Fruit fly (Drosophila melanogaster) whole organism, embryonic: ENCODE measurements around the gene CG32483.

ENCODE experiments used
- Asciz ChIP-seq: fragments of 200-800 bp; sonication (Bioruptor generic); optimal IDR thresholded peaks from 2 replicates; lab custom pipeline; 2017; ENCODE audit warnings: missing biosample characterization, mild to moderate bottlenecking, missing genetic modification characterization, missing genetic modification reagents
- CG10654 ChIP-seq: fragments of 200-800 bp; sonication (Bioruptor generic); optimal IDR thresholded peaks from 2 replicates; lab custom pipeline; 2016; ENCODE audit warnings: missing biosample characterization, missing genetic modification characterization
- CG11456 ChIP-seq: fragments of 200-800 bp; sonication (Bioruptor generic); IDR thresholded peaks from 3 replicates; pipeline ENCODE4 v1.3.6; 2022; ENCODE audit warnings: missing biosample characterization, missing genetic modification characterization
- CG11695 ChIP-seq: fragments of 200-800 bp; sonication (Bioruptor generic); IDR thresholded peaks from 3 replicates; pipeline ENCODE4 v1.3.6; 2022; ENCODE audit warnings: missing biosample characterization, missing genetic modification characterization
- CG12769 ChIP-seq: fragments of 200-800 bp; sonication (Bioruptor generic); optimal IDR thresholded peaks from 2 replicates; lab custom pipeline; 2019; ENCODE audit warnings: missing biosample characterization, mild to moderate bottlenecking, missing genetic modification characterization, moderate library complexity
- CG13775 ChIP-seq: fragments of 200-800 bp; sonication (Bioruptor generic); optimal IDR thresholded peaks from 3 replicates; lab custom pipeline; 2017; ENCODE audit warnings: missing biosample characterization, mild to moderate bottlenecking, missing genetic modification characterization
- CG14667 ChIP-seq: fragments of 200-800 bp; sonication (Bioruptor generic); IDR thresholded peaks from 2 replicates; pipeline ENCODE4 v1.3.6; 2022; ENCODE audit warnings: missing biosample characterization, missing genetic modification characterization
- CG16815 ChIP-seq: fragments of 200-800 bp; sonication (Bioruptor generic); optimal IDR thresholded peaks from 3 replicates; lab custom pipeline; 2017; ENCODE audit warnings: missing biosample characterization, mild to moderate bottlenecking, missing genetic modification characterization
- CG17359 ChIP-seq: fragments of 200-800 bp; sonication (Bioruptor generic); optimal IDR thresholded peaks from 3 replicates; lab custom pipeline; 2018; ENCODE audit warnings: missing biosample characterization, mild to moderate bottlenecking, missing genetic modification characterization, moderate library complexity
- CG18476 ChIP-seq: fragments of 200-800 bp; sonication (Bioruptor generic); optimal IDR thresholded peaks from 2 replicates; lab custom pipeline; 2016; ENCODE audit warnings: missing biosample characterization, mild to moderate bottlenecking, missing genetic modification characterization
- CG2202 ChIP-seq: fragments of 200-800 bp; sonication (Bioruptor generic); optimal IDR thresholded peaks from 2 replicates; lab custom pipeline; 2018; ENCODE audit warnings: missing biosample characterization, mild to moderate bottlenecking, missing genetic modification characterization
- CG2712 ChIP-seq: fragments of 200-800 bp; optimal IDR thresholded peaks from 3 replicates; lab custom pipeline; 2019; ENCODE audit warnings: missing biosample characterization, mild to moderate bottlenecking, missing genetic modification characterization, moderate library complexity
- CG31441 ChIP-seq: fragments of 200-800 bp; sonication (Bioruptor generic); IDR thresholded peaks from 2 replicates; pipeline ENCODE4 v1.3.6; 2022; ENCODE audit warnings: missing biosample characterization, missing genetic modification characterization
- CG3995 ChIP-seq: fragments of 200-800 bp; sonication (Bioruptor generic); optimal IDR thresholded peaks from 3 replicates; lab custom pipeline; 2016; ENCODE audit warnings: missing biosample characterization, missing genetic modification characterization
- CG4328 ChIP-seq: fragments of 200-800 bp; sonication (Bioruptor generic); optimal IDR thresholded peaks from 3 replicates; lab custom pipeline; 2017; ENCODE audit warnings: missing biosample characterization, missing genetic modification reagents, missing genetic modification characterization
- CG4360 ChIP-seq: fragments of 200-800 bp; sonication (Bioruptor generic); IDR thresholded peaks from 2 replicates; pipeline ENCODE4 v1.3.6; 2022; ENCODE audit warnings: missing biosample characterization, missing genetic modification characterization
- CG4707 ChIP-seq: fragments of 200-800 bp; sonication (Bioruptor generic); optimal IDR thresholded peaks from 2 replicates; lab custom pipeline; 2018; ENCODE audit warnings: missing biosample characterization, mild to moderate bottlenecking, missing genetic modification characterization, moderate library complexity
- CG6175 ChIP-seq: fragments of 200-800 bp; sonication (Bioruptor generic); IDR thresholded peaks from 3 replicates; pipeline ENCODE4 v1.3.6; 2022; ENCODE audit warnings: missing biosample characterization, missing genetic modification characterization
- CG7987 ChIP-seq: fragments of 200-800 bp; sonication (Bioruptor generic); optimal IDR thresholded peaks from 2 replicates; lab custom pipeline; 2018; ENCODE audit warnings: missing biosample characterization, mild to moderate bottlenecking, missing genetic modification characterization, moderate library complexity
- CG8765 ChIP-seq: fragments of 200-800 bp; sonication (Bioruptor generic); IDR thresholded peaks from 2 replicates; pipeline ENCODE4 v1.3.6; 2022; ENCODE audit warnings: missing biosample characterization, missing genetic modification characterization
- CG9727 ChIP-seq: fragments of 200-800 bp; sonication (Bioruptor generic); optimal IDR thresholded peaks from 3 replicates; lab custom pipeline; 2017; ENCODE audit warnings: missing biosample characterization, mild to moderate bottlenecking, missing genetic modification characterization
- Camta ChIP-seq: fragments of 200-800 bp; sonication (Bioruptor generic); optimal IDR thresholded peaks from 2 replicates; lab custom pipeline; 2016; ENCODE audit warnings: missing biosample characterization, missing genetic modification characterization
- Dad ChIP-seq: fragments of 200-800 bp; sonication (Bioruptor generic); optimal IDR thresholded peaks from 3 replicates; lab custom pipeline; 2016; ENCODE audit warnings: missing biosample characterization, missing genetic modification characterization
- Dll ChIP-seq: fragments of 200-800 bp; sonication (Bioruptor generic); IDR thresholded peaks from 4 replicates; pipeline ENCODE4 v1.3.6; 2022; ENCODE audit warnings: missing biosample characterization, missing genetic modification characterization; ENCODE audit not compliant: partially characterized antibody
- Doc3 ChIP-seq: fragments of 200-800 bp; sonication (Bioruptor generic); IDR thresholded peaks from 3 replicates; pipeline ENCODE4 v1.3.6; 2022; ENCODE audit warnings: missing biosample characterization, missing genetic modification characterization; ENCODE audit not compliant: partially characterized antibody
- Ets65A ChIP-seq: fragments of 200-800 bp; sonication (Bioruptor generic); peaks from one replicate; lab custom pipeline; 2016; ENCODE audit warnings: missing biosample characterization, missing genetic modification characterization
- Fer3 ChIP-seq: fragments of 200-800 bp; sonication (Bioruptor generic); optimal IDR thresholded peaks from 2 replicates; lab custom pipeline; 2018; ENCODE audit warnings: missing biosample characterization, mild to moderate bottlenecking, missing genetic modification characterization, moderate library complexity
- H2.0 ChIP-seq: fragments of 200-800 bp; sonication (Bioruptor generic); IDR thresholded peaks from 2 replicates; pipeline ENCODE4 v1.3.6; 2022; ENCODE audit warnings: missing biosample characterization, missing genetic modification characterization
- HLHmδ ChIP-seq: fragments of 200-800 bp; sonication (Bioruptor generic); optimal IDR thresholded peaks from 2 replicates; lab custom pipeline; 2018; ENCODE audit warnings: missing biosample characterization, mild to moderate bottlenecking, missing genetic modification characterization, moderate library complexity
- Mes4 ChIP-seq: fragments of 200-800 bp; sonication (Bioruptor generic); optimal IDR thresholded peaks from 2 replicates; lab custom pipeline; 2016; ENCODE audit warnings: missing biosample characterization, missing genetic modification characterization
- NfI ChIP-seq: fragments of 200-800 bp; sonication (Bioruptor generic); optimal IDR thresholded peaks from 3 replicates; lab custom pipeline; 2018; ENCODE audit warnings: missing biosample characterization, mild to moderate bottlenecking, missing genetic modification characterization, moderate library complexity
- Oli ChIP-seq: fragments of 200-800 bp; sonication (Bioruptor generic); optimal IDR thresholded peaks from 2 replicates; lab custom pipeline; 2018; ENCODE audit warnings: missing biosample characterization, mild to moderate bottlenecking, missing genetic modification characterization, moderate library complexity
- ash1 ChIP-seq: fragments of 200-800 bp; sonication (Bioruptor generic); optimal IDR thresholded peaks from 2 replicates; lab custom pipeline; 2018; ENCODE audit warnings: missing biosample characterization, mild to moderate bottlenecking, missing genetic modification characterization
- disco-r ChIP-seq: fragments of 200-800 bp; sonication (Bioruptor generic); optimal IDR thresholded peaks from 2 replicates; lab custom pipeline; 2016; ENCODE audit warnings: missing biosample characterization, missing genetic modification characterization
- exex ChIP-seq: fragments of 200-800 bp; sonication (Bioruptor generic); optimal IDR thresholded peaks from 4 replicates; lab custom pipeline; 2018; ENCODE audit warnings: missing biosample characterization, mild to moderate bottlenecking, missing genetic modification characterization, moderate library complexity
- fd64A ChIP-seq: fragments of 200-800 bp; sonication (Bioruptor generic); optimal IDR thresholded peaks from 3 replicates; lab custom pipeline; 2018; ENCODE audit warnings: missing biosample characterization, mild to moderate bottlenecking, missing genetic modification characterization
- ftz-f1 ChIP-seq: fragments of 200-800 bp; sonication (Bioruptor generic); optimal IDR thresholded peaks from 2 replicates; lab custom pipeline; 2016; ENCODE audit warnings: missing biosample characterization, missing genetic modification characterization
- her ChIP-seq: fragments of 200-800 bp; sonication (Bioruptor generic); optimal IDR thresholded peaks from 2 replicates; lab custom pipeline; 2016; ENCODE audit warnings: missing biosample characterization, missing genetic modification characterization
- hth ChIP-seq: fragments of >200 bp; optimal IDR thresholded peaks from 2 replicates; lab custom pipeline; 2017; ENCODE audit warnings: inconsistent platforms
- inv ChIP-seq: fragments of 200-800 bp; sonication (Bioruptor generic); IDR thresholded peaks from 2 replicates; pipeline ENCODE4 v1.3.6; 2022; ENCODE audit warnings: missing biosample characterization, missing genetic modification characterization; ENCODE audit not compliant: partially characterized antibody
- jigr1 ChIP-seq: fragments of 200-800 bp; sonication (Bioruptor generic); IDR thresholded peaks from 3 replicates; pipeline ENCODE4 v1.3.6; 2022; ENCODE audit warnings: missing biosample characterization, missing genetic modification characterization
- maf-S ChIP-seq: fragments of 200-800 bp; sonication (Bioruptor generic); optimal IDR thresholded peaks from 2 replicates; lab custom pipeline; 2016; ENCODE audit warnings: missing biosample characterization, missing genetic modification characterization
- mirr ChIP-seq: fragments of 200-800 bp; sonication (Bioruptor generic); optimal IDR thresholded peaks from 3 replicates; lab custom pipeline; 2018; ENCODE audit warnings: missing biosample characterization, mild to moderate bottlenecking, missing genetic modification characterization
- pfk ChIP-seq: fragments of 200-800 bp; sonication (Bioruptor generic); optimal IDR thresholded peaks from 2 replicates; lab custom pipeline; 2018; ENCODE audit warnings: missing biosample characterization, mild to moderate bottlenecking, missing genetic modification characterization, moderate library complexity
- prd ChIP-seq, 3 experiments: fragments of >200 bp in 2 of 3; fragments of 200-800 bp in 1 of 3; sonication (Bioruptor generic) in 1 of 3; optimal IDR thresholded peaks in 2 of 3; IDR thresholded peaks in 1 of 3; 2 replicates in 2 of 3; 3 replicates in 1 of 3; pipeline versions ENCODE4 v1.3.6 to Lab custom; 2017 to 2022; ENCODE audit warnings: missing biosample characterization in 1 of 3, missing genetic modification characterization in 1 of 3
- usp ChIP-seq: fragments of >200 bp; optimal IDR thresholded peaks from 2 replicates; lab custom pipeline; 2017; ENCODE audit warnings: missing biosample characterization, missing genetic modification characterization
- vvl ChIP-seq: fragments of 200-800 bp; sonication (Bioruptor generic); IDR thresholded peaks from 2 replicates; pipeline ENCODE4 v1.3.6; 2022; ENCODE audit warnings: missing biosample characterization, missing genetic modification characterization
- wdn ChIP-seq: fragments of 200-800 bp; sonication (Bioruptor generic); IDR thresholded peaks from 2 replicates; pipeline ENCODE4 v1.3.6; 2022; ENCODE audit warnings: missing biosample characterization, missing genetic modification characterization
- zfh1 ChIP-seq: fragments of 200-800 bp; sonication (Bioruptor generic); IDR thresholded peaks from 3 replicates; pipeline ENCODE4 v1.3.6; 2022; ENCODE audit warnings: missing biosample characterization, missing genetic modification characterization

The CG32483 gene

DNA sequence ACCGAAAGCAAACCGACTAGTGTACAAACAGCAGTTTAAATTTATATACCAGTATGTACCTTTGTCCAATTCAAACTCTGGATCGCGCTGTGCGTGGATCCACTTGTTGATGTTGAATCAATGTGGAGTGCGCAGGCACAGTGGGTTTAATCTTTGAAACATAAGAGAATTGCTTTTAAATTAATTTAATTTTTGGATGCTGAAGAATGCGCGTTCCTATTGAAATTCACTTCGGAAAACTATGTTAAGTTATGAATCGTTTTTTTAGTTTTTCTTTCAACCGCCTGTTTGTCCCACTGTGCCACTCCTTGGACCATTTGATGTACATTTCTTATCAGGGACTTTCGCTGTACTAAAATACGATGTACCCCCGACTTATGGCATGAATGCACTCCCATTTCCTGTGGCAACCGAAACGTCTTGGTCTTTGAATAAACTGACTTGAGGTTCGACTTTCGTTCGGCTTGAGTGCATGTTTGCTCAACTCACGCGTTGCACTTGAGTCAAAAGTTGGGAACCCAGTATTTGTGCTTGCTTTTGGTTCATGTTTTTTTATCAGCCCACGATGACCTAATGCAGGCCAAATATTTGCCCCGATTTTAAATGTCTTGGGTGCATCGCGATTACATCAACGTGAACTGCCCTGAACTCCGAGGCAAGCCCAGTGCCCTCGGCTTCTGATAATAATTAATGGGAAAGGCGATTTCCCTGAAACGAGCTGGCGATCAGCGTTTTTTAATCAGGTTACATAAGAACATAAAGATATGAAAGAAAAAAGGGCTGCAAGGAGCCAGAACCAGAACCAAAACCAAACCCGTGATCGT is 34.8 kb upstream of the CG32483 start (continued):
- TF ChIP-seq CG14667 (GFP tag; lab: Robert Waterston, UW), result peak; percentile 90
- TF ChIP-seq CG16815 (GFP tag; lab: Kevin White, UChicago), result peak; percentile 90
- peak; percentile 97 for TF ChIP-seq vvl (GFP tag; lab: Robert Waterston, UW)
- TF ChIP-seq CG3995, result no peak
- no peak for TF ChIP-seq exex (tag; lab: Kevin White, UChicago)
- peak; percentile 86 for TF ChIP-seq CG7987 (GFP tag; lab: Kevin White, UChicago)
- peak; percentile 72 for TF ChIP-seq Fer3 (tag; lab: Kevin White, UChicago)
- peak; percentile 86 for TF ChIP-seq disco-r (GFP tag; lab: Kevin White, UChicago)
- no peak for TF ChIP-seq prd (optimal IDR thresholded peaks at IDR 0.05; lab: Kevin White, UChicago)
- TF ChIP-seq prd (GFP tag; IDR thresholded peaks at IDR 0.05; lab: Robert Waterston, UW), result peak; percentile 98
- peak; percentile 92 for TF ChIP-seq CG13775
- peak; percentile 99 for TF ChIP-seq Camta (GFP tag; lab: Kevin White, UChicago)
- peak; percentile 97 for TF ChIP-seq Mes4 (GFP tag; lab: Kevin White, UChicago)
- peak; percentile 91 for TF ChIP-seq Oli
- 0 out of 3 replicates have a peak, but pooled peaks have one; percentile 35 for TF ChIP-seq CG6175 (GFP tag; lab: Robert Waterston, UW)
- peak; percentile 85 for TF ChIP-seq maf-S (GFP tag; lab: Kevin White, UChicago)
- TF ChIP-seq usp, result no peak
- TF ChIP-seq her (GFP tag; lab: Kevin White, UChicago), result peak; percentile 90
- TF ChIP-seq CG8765 (GFP tag; lab: Robert Waterston, UW), result peak; percentile 96
- TF ChIP-seq CG4707 (GFP tag; lab: Kevin White, UChicago), result peak; percentile 98
- peak; percentile 99 for TF ChIP-seq CG9727 (GFP tag; lab: Kevin White, UChicago)
- TF ChIP-seq HLHmδ (GFP tag; lab: Kevin White, UChicago), result peak; percentile 80
- no peak for TF ChIP-seq Dll (GFP tag; lab: Robert Waterston, UW)
- no peak for TF ChIP-seq hth (lab: Kevin White, UChicago)
- peak; percentile 90 for TF ChIP-seq CG18476 (GFP tag; lab: Kevin White, UChicago)
- peak; percentile 69; the same call in 1 of the 2 replicates for TF ChIP-seq wdn (GFP tag; lab: Robert Waterston, UW)
- peak; percentile 75 for TF ChIP-seq CG4328 (GFP tag; lab: Kevin White, UChicago)
- TF ChIP-seq mirr (GFP tag; lab: Kevin White, UChicago), result no peak
- peak; percentile 93 for TF ChIP-seq Asciz (GFP tag; lab: Kevin White, UChicago)
- peak; percentile 99 for TF ChIP-seq zfh1
- peak; percentile 95 for TF ChIP-seq Dad
- peak; percentile 17 for TF ChIP-seq ash1
- TF ChIP-seq fd64A, result peak; percentile 89
- no peak; the same call in 1 of the 2 replicates for TF ChIP-seq inv
- TF ChIP-seq CG4360 (GFP tag; lab: Robert Waterston, UW), result peak; percentile 86
- TF ChIP-seq CG31441 (GFP tag; lab: Robert Waterston, UW), result peak; percentile 98
- TF ChIP-seq CG2202 (tag; lab: Kevin White, UChicago), result peak; percentile 99
- peak; percentile 92 for TF ChIP-seq CG17359
- peak; percentile 72 for TF ChIP-seq NfI (GFP tag; lab: Kevin White, UChicago)
- TF ChIP-seq CG11695 (GFP tag; lab: Robert Waterston, UW), result peak; percentile 91
- peak; percentile 98 for TF ChIP-seq CG2712 (tag; lab: Kevin White, UChicago)
- TF ChIP-seq CG11456 (GFP tag; lab: Robert Waterston, UW), result peak; percentile 80
- TF ChIP-seq H2.0 (GFP tag; lab: Robert Waterston, UW), result peak; percentile 92
- peak; percentile 18 for TF ChIP-seq pfk
- TF ChIP-seq CG10654 (GFP tag; lab: Kevin White, UChicago), result peak; percentile 87
- TF ChIP-seq ftz-f1 (GFP tag; lab: Kevin White, UChicago), result no peak
- TF ChIP-seq Doc3 (GFP tag; lab: Robert Waterston, UW), result no peak
- peak; percentile 58 for TF ChIP-seq CG12769 (tag; lab: Kevin White, UChicago)
- TF ChIP-seq Ets65A (GFP tag; lab: Kevin White, UChicago), result peak; percentile 97
- TF ChIP-seq jigr1 (GFP tag; lab: Robert Waterston, UW), result peak; percentile 87; the same call in 2 of the 3 replicates
